Worm (Caenorhabditis elegans) whole organism, late embryonic: Measurements from ENCODE around the gene nhx-6.

Source experiments
- C08G9.2 ChIP-seq: sonication (generic microtip); optimal IDR thresholded peaks from 2 replicates; lab custom pipeline; 2016; ENCODE audit warnings: mild to moderate bottlenecking, missing genetic modification characterization, moderate library complexity, missing compliant biosample characterization
- C38D4.7 ChIP-seq: fragments of 200-800 bp; sonication (Bioruptor generic); optimal IDR thresholded peaks from 2 replicates; lab custom pipeline; 2018; ENCODE audit warnings: mild to moderate bottlenecking, missing genetic modification characterization, moderate library complexity, missing compliant biosample characterization
- F13H6.1 ChIP-seq: sonication (generic microtip); optimal IDR thresholded peaks from 2 replicates; lab custom pipeline; 2016; ENCODE audit warnings: missing genetic modification characterization, missing compliant biosample characterization
- K09A11.1 ChIP-seq: sonication (generic microtip); optimal IDR thresholded peaks from 2 replicates; lab custom pipeline; 2017; ENCODE audit warnings: antibody characterized with exemption, mild to moderate bottlenecking, missing genetic modification characterization, missing compliant biosample characterization; ENCODE audit not compliant: insufficient read depth
- T23F11.4 ChIP-seq: fragments of 200-800 bp; sonication (Bioruptor generic); optimal IDR thresholded peaks from 2 replicates; lab custom pipeline; 2018; ENCODE audit warnings: mild to moderate bottlenecking, missing genetic modification characterization, missing compliant biosample characterization
- Y22D7AL.16 ChIP-seq: sonication (generic microtip); optimal IDR thresholded peaks from 2 replicates; lab custom pipeline; 2016; ENCODE audit warnings: missing genetic modification characterization, missing compliant biosample characterization
- ahr-1 ChIP-seq: sonication (generic microtip); optimal IDR thresholded peaks from 2 replicates; lab custom pipeline; 2016; ENCODE audit warnings: missing genetic modification characterization, missing compliant biosample characterization
- ceh-14 ChIP-seq: sonication (generic microtip); optimal IDR thresholded peaks from 2 replicates; lab custom pipeline; 2016; ENCODE audit warnings: missing genotype, missing genetic modification characterization, missing compliant biosample characterization
- ceh-24 ChIP-seq: sonication (generic microtip); optimal IDR thresholded peaks from 2 replicates; lab custom pipeline; 2016; ENCODE audit warnings: mild to moderate bottlenecking, missing genetic modification characterization, missing compliant biosample characterization
- ceh-30 ChIP-seq: fragments of 150-350 bp; optimal IDR thresholded peaks from 2 replicates; lab custom pipeline; 2014; ENCODE audit warnings: missing biosample characterization, missing genetic modification characterization
- ceh-45 ChIP-seq: fragments of 200-800 bp; sonication (Bioruptor generic); IDR thresholded peaks from 2 replicates; pipeline ENCODE4 v1.3.6; 2022; ENCODE audit warnings: missing genetic modification reagents, missing genetic modification characterization, missing compliant biosample characterization
- ceh-48 ChIP-seq: sonication (generic microtip); optimal IDR thresholded peaks from 2 replicates; lab custom pipeline; 2016; ENCODE audit warnings: missing genetic modification characterization, inconsistent platforms, missing compliant biosample characterization
- ceh-6 ChIP-seq: fragments of 200-800 bp; sonication (Bioruptor generic); optimal IDR thresholded peaks from 2 replicates; lab custom pipeline; 2018; ENCODE audit warnings: mild to moderate bottlenecking, missing genetic modification characterization, missing compliant biosample characterization
- ceh-9 ChIP-seq: sonication (generic microtip); optimal IDR thresholded peaks from 2 replicates; lab custom pipeline; 2016; ENCODE audit warnings: mild to moderate bottlenecking, missing genetic modification characterization, inconsistent platforms, missing compliant biosample characterization
- che-1 ChIP-seq: sonication (generic microtip); optimal IDR thresholded peaks from 2 replicates; lab custom pipeline; 2016; ENCODE audit warnings: mild to moderate bottlenecking, missing genetic modification characterization, missing compliant biosample characterization
- dve-1 ChIP-seq: sonication (generic microtip); optimal IDR thresholded peaks from 2 replicates; lab custom pipeline; 2017; ENCODE audit warnings: antibody characterized with exemption, mild to moderate bottlenecking, missing genetic modification characterization, missing compliant biosample characterization
- elt-2 ChIP-seq: sonication (generic microtip); optimal IDR thresholded peaks from 2 replicates; lab custom pipeline; 2016; ENCODE audit warnings: missing genetic modification reagents, missing genetic modification characterization, missing compliant biosample characterization
- elt-4 ChIP-seq: sonication (generic microtip); optimal IDR thresholded peaks from 2 replicates; lab custom pipeline; 2016; ENCODE audit warnings: missing genetic modification characterization, missing compliant biosample characterization
- ets-4 ChIP-seq: sonication (generic microtip); optimal IDR thresholded peaks from 2 replicates; lab custom pipeline; 2016; ENCODE audit warnings: missing genetic modification characterization, missing compliant biosample characterization
- eyg-1 ChIP-seq: sonication (generic microtip); optimal IDR thresholded peaks from 2 replicates; lab custom pipeline; 2016; ENCODE audit warnings: missing genotype, missing genetic modification characterization, missing compliant biosample characterization
- gmeb-2 ChIP-seq: sonication (generic microtip); optimal IDR thresholded peaks from 2 replicates; lab custom pipeline; 2016; ENCODE audit warnings: missing genetic modification characterization, inconsistent platforms, missing compliant biosample characterization
- hlh-30 ChIP-seq: sonication (generic microtip); optimal IDR thresholded peaks from 2 replicates; lab custom pipeline; 2017; ENCODE audit warnings: antibody characterized with exemption, missing genetic modification characterization, missing compliant biosample characterization; ENCODE audit not compliant: insufficient read depth
- lin-11 ChIP-seq: fragments of 200-800 bp; sonication (Bioruptor generic); optimal IDR thresholded peaks from 2 replicates; lab custom pipeline; 2018; ENCODE audit warnings: mild to moderate bottlenecking, missing genetic modification characterization, missing compliant biosample characterization
- madf-2 ChIP-seq: sonication (generic microtip); optimal IDR thresholded peaks from 2 replicates; lab custom pipeline; 2017; ENCODE audit warnings: missing genetic modification characterization, missing compliant biosample characterization
- mec-3 ChIP-seq: sonication (generic microtip); optimal IDR thresholded peaks from 2 replicates; lab custom pipeline; 2016; ENCODE audit warnings: borderline replicate concordance, missing genetic modification characterization, missing compliant biosample characterization
- npax-4 ChIP-seq: sonication (generic microtip); optimal IDR thresholded peaks from 2 replicates; lab custom pipeline; 2016; ENCODE audit warnings: missing genetic modification characterization, missing compliant biosample characterization
- pag-3 ChIP-seq: sonication (generic microtip); optimal IDR thresholded peaks from 2 replicates; lab custom pipeline; 2016; ENCODE audit warnings: missing compliant biosample characterization, missing genetic modification characterization, borderline replicate concordance
- pat-9 ChIP-seq: fragments of 200-800 bp; sonication (Bioruptor generic); optimal IDR thresholded peaks from 2 replicates; lab custom pipeline; 2018; ENCODE audit warnings: mild to moderate bottlenecking, missing genetic modification characterization, moderate library complexity, missing compliant biosample characterization
- pha-2 ChIP-seq: sonication (generic microtip); optimal IDR thresholded peaks from 2 replicates; lab custom pipeline; 2017; ENCODE audit warnings: mild to moderate bottlenecking, missing genetic modification characterization, missing compliant biosample characterization
- pha-4 ChIP-seq: fragments of 150-350 bp; optimal IDR thresholded peaks from 2 replicates; lab custom pipeline; 2018; ENCODE audit warnings: missing biosample characterization, missing genetic modification reagents, missing genetic modification characterization
- pqm-1 ChIP-seq: sonication (generic microtip); optimal IDR thresholded peaks from 2 replicates; lab custom pipeline; 2016; ENCODE audit warnings: missing genetic modification characterization, missing compliant biosample characterization
- pros-1 ChIP-seq: fragments of 150-350 bp; optimal IDR thresholded peaks from 2 replicates; lab custom pipeline; 2014; ENCODE audit warnings: missing biosample characterization, missing genetic modification reagents, missing genetic modification characterization
- ref-2 ChIP-seq: sonication (generic microtip); optimal IDR thresholded peaks from 2 replicates; lab custom pipeline; 2016; ENCODE audit warnings: missing genetic modification characterization, missing compliant biosample characterization
- rnt-1 ChIP-seq: sonication (generic microtip); optimal IDR thresholded peaks from 2 replicates; lab custom pipeline; 2016; ENCODE audit warnings: missing genetic modification characterization, missing compliant biosample characterization
- syd-9 ChIP-seq: sonication (generic microtip); optimal IDR thresholded peaks from 2 replicates; lab custom pipeline; 2016; ENCODE audit warnings: mild to moderate bottlenecking, missing genetic modification characterization, moderate library complexity, missing compliant biosample characterization
- tbx-2 ChIP-seq: sonication (generic microtip); optimal IDR thresholded peaks from 2 replicates; lab custom pipeline; 2016; ENCODE audit warnings: missing genetic modification characterization, missing compliant biosample characterization
- tbx-7 ChIP-seq: sonication (generic microtip); optimal IDR thresholded peaks from 2 replicates; lab custom pipeline; 2016; ENCODE audit warnings: missing genotype, missing genetic modification characterization, missing compliant biosample characterization
- unc-42 ChIP-seq: sonication (generic microtip); optimal IDR thresholded peaks from 2 replicates; lab custom pipeline; 2016; ENCODE audit warnings: missing genotype, missing genetic modification characterization, missing compliant biosample characterization
- unc-86 ChIP-seq: sonication (generic microtip); optimal IDR thresholded peaks from 2 replicates; lab custom pipeline; 2016; ENCODE audit warnings: missing genetic modification characterization, missing compliant biosample characterization
- zip-5 ChIP-seq: sonication (generic microtip); optimal IDR thresholded peaks from 2 replicates; lab custom pipeline; 2016; ENCODE audit warnings: missing genetic modification characterization, missing compliant biosample characterization
- ztf-16 ChIP-seq: sonication (generic microtip); optimal IDR thresholded peaks from 2 replicates; lab custom pipeline; 2017; ENCODE audit warnings: missing genetic modification characterization, missing compliant biosample characterization

Gene nhx-6

DNA sequence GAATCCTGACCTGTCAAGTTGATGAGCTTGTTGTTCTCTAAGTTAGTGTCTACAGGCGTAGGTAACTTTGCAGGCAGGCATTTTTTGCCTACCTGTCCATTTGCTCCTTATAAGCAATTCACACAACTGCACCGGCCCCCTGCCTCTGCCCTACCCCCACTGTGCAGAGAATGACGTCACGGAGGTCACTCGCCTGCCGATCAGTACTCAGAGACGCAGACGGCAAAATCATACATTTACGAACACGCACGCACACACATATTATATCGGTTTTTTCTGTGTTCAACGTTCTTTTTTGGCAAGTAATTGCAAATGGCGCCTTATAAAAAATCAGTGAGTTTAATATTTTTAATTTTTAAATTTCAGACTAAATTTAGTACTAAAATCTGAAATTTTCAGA lies 7.1 kb upstream of the nhx-6 start, which contains the start of gene duxl-1:
TSS of gene duxl-1 (plus strand) at position 184 of the 400 bp plus-strand sequence.
- peak; percentile 25 for TF ChIP-seq ref-2
- no peak for TF ChIP-seq gmeb-2 (tag; lab: Kevin White, UChicago)
- TF ChIP-seq tbx-2 (tag; lab: Kevin White, UChicago): peak; percentile 15
- peak; percentile 42 for TF ChIP-seq hlh-30 (tag; lab: Kevin White, UChicago)
- peak; percentile 40 for TF ChIP-seq elt-2 (tag; lab: Kevin White, UChicago)
- TF ChIP-seq ets-4 (tag; lab: Kevin White, UChicago): no peak
- TF ChIP-seq, all 69 proteins: peak for 4

DNA sequence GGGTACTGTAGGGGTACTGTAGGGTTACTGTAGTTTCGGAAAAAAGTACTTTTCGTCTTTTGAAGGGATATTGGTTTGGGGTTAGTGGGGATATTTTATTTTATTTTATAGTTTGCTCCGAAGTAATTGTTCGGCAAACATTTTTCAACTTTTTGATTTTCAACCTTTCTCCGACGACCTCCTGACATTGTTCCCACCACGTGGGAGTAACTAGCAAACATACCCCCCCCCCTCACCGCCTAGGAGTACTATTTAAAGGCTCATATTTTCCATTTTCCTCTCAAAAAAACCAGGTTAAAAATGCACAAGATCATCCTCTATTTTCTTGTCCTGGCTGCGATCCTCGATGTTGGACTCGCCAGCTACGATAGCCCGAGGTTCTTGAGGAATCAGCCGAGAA lies 4.6 kb upstream of the nhx-6 start, which contains the start of gene srlf-29:
TSS of gene srlf-29 (plus strand) at position 301 of the 400 bp plus-strand sequence.
- TF ChIP-seq pat-9 (tag; lab: Kevin White, UChicago) (no peak), K09A11.1 (no peak), ets-4 (tag; lab: Kevin White, UChicago) (no peak), ceh-48 (tag; lab: Kevin White, UChicago) (no peak)

DNA sequence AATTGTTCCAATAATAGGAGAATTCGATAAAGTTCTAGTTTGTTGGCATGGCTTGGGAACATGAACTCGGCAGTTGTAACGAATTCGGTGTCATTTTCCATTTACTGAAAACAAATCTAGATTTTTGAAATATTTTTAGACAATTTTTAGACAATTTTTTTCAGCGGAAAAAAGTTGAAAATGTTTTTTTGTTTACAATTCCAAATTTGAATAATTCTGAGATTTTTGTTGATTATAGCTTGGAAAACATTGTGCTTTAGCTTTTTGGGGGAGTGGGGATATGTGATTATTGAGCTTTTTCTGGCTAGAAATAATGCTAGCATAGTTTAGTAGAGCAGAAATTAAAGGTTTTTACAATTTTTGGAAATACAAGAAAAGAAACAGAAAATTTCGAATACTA lies 1.7 kb upstream of the nhx-6 start, which contains the start of gene srw-97:
TSS of gene srw-97 (minus strand) at position 101 of the 400 bp plus-strand sequence.
- no peak for TF ChIP-seq ceh-24 (tag; lab: Kevin White, UChicago)
- no peak for TF ChIP-seq eyg-1 (tag; lab: Kevin White, UChicago)
- no peak for TF ChIP-seq tbx-7
- TF ChIP-seq hlh-30 (tag; lab: Kevin White, UChicago): no peak
- TF ChIP-seq rnt-1: no peak
- TF ChIP-seq pha-4 (tag; lab: Kevin White, UChicago): no peak
- TF ChIP-seq ceh-48 (tag; lab: Kevin White, UChicago): no peak
- no peak for TF ChIP-seq ceh-6 (GFP tag; lab: Kevin White, UChicago)
- TF ChIP-seq zip-5 (tag; lab: Kevin White, UChicago): no peak
- TF ChIP-seq pha-2 (tag; lab: Kevin White, UChicago): no peak
- TF ChIP-seq, all 69 proteins: peak for 0

DNA sequence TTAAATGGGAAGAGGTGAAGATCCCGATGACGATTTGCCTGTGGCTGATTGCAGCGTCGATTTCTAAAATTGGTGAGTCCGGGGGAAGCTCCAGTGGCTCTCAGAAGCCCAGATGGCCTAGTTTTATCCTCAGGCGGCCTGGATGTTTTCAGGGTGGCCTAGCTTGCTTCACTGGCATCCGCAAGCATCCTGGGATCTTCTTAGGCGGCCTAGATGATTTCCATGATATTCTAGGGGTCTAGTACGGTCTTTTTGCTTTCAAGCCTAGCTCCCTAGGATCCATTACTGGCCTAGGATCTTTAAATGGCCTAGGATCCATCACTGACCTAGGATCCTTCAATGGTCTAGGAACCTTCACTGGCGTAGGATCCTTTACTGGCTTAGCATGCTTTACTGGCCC lies 356 bp downstream of the nhx-6 start:
- TF ChIP-seq C38D4.7 (GFP tag; lab: Kevin White, UChicago) (no peak), ztf-16 (tag; lab: Kevin White, UChicago) (no peak), mec-3 (tag; lab: Kevin White, UChicago) (no peak), ceh-14 (no peak), pag-3 (no peak), dve-1 (no peak), unc-86 (tag; lab: Kevin White, UChicago) (no peak), pat-9 (tag; lab: Kevin White, UChicago) (no peak), madf-2 (tag; lab: Kevin White, UChicago) (no peak), pros-1 (tag; lab: Kevin White, UChicago) (no peak), K09A11.1 (no peak), ceh-30 (tag; lab: Kevin White, UChicago) (no peak), C08G9.2 (tag; lab: Kevin White, UChicago) (no peak), ceh-45 (GFP tag; lab: Robert Waterston, UW) (no peak), pqm-1 (tag; lab: Kevin White, UChicago) (no peak), che-1 (tag; lab: Kevin White, UChicago) (no peak), tbx-7 (no peak), hlh-30 (tag; lab: Kevin White, UChicago) (no peak), elt-4 (tag; lab: Kevin White, UChicago) (no peak)

DNA sequence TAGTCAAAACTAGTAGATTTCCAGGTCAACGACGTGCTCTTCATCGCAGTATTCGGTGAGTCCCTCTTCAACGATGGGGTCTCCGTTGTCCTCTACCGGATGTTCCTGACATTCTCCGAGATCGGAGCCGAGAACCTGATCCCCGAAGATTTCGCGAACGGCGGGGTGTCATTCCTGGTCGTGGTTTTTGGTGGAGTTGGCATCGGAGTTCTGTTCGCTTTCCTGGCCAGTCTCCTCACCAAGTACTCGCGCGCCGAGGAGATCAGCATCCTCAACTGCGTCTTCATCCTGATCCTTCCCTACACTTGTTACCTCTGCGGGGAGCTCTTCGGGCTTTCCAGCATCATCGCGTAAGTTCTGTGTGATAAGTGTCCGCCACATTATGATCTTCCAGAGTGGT lies 2.0 kb downstream of the nhx-6 start:
- TF ChIP-seq npax-4 (tag; lab: Kevin White, UChicago) (no peak), ahr-1 (no peak), unc-42 (tag; lab: Kevin White, UChicago) (no peak), elt-4 (tag; lab: Kevin White, UChicago) (no peak), Y22D7AL.16 (tag; lab: Kevin White, UChicago) (no peak), T23F11.4 (no peak), ceh-48 (tag; lab: Kevin White, UChicago) (no peak), F13H6.1 (tag; lab: Kevin White, UChicago) (no peak), ceh-6 (GFP tag; lab: Kevin White, UChicago) (no peak), ceh-9 (tag; lab: Kevin White, UChicago) (no peak), pag-3 (no peak), pqm-1 (tag; lab: Kevin White, UChicago) (no peak), syd-9 (tag; lab: Kevin White, UChicago) (no peak), ets-4 (tag; lab: Kevin White, UChicago) (no peak), C38D4.7 (GFP tag; lab: Kevin White, UChicago) (no peak), ref-2 (no peak), lin-11 (no peak), pat-9 (tag; lab: Kevin White, UChicago) (no peak)
- TF ChIP-seq, all 69 proteins: peak for 0
